Worm (Caenorhabditis elegans): ENCODE measurements around the gene dct-17.

- TF ChIP-seq F13H6.1 (tag; optimal IDR thresholded peaks at IDR 0.05) (no peak), ceh-82 (tag; optimal IDR thresholded peaks at IDR 0.05) (no peak), egl-27 (tag; optimal IDR thresholded peaks at IDR 0.05) (no peak), nhr-11 (tag; optimal IDR thresholded peaks at IDR 0.05) (no peak), snpc-4 (tag; optimal IDR thresholded peaks at IDR 0.05) (peak; percentile 1), skn-1 (tag; optimal IDR thresholded peaks at IDR 0.05) (peak; percentile 37), unc-39 (tag; optimal IDR thresholded peaks at IDR 0.05) (no peak), fos-1 (tag; optimal IDR thresholded peaks at IDR 0.05) (peak; percentile 39)
Observed at ce11 chrV:13757349-13757748, 26.8 kb upstream of the dct-17 start.
